Fruit fly (Drosophila melanogaster) ovary, adult (tissue): ENCODE results near the gene CG12885.
A peak's percentile ranks its signal among the peaks of the same experiment; 100 is the strongest.

Experiments
- CG17801 ChIP-seq: fragments of 200-800 bp; optimal IDR thresholded peaks from 2 replicates; lab custom pipeline; 2019; ENCODE audit warnings: missing biosample characterization, mild to moderate bottlenecking, missing genetic modification characterization, moderate library complexity; ENCODE audit not compliant: partially characterized antibody

CG12885 gene

dm6 chr3R:27553921-27554320, 33.3 kb downstream of the CG12885 start:
- TF ChIP-seq CG17801, result peak; percentile 85

dm6 chr3R:27554964-27555363, 34.3 kb downstream of the CG12885 start:
- TF ChIP-seq CG17801, result peak; percentile 63

dm6 chr3R:27555853-27556252, 35.2 kb downstream of the CG12885 start:
- no peak for TF ChIP-seq CG17801

dm6 chr3R:27556466-27556865, 35.8 kb downstream of the CG12885 start:
- no peak for TF ChIP-seq CG17801

dm6 chr3R:27556972-27557371, 36.3 kb downstream of the CG12885 start:
- no peak for TF ChIP-seq CG17801

- TF ChIP-seq CG17801, result no peak
Measured at dm6 chr3R:27557970-27558659, 37.4 kb downstream of the CG12885 start.

dm6 chr3R:27558660-27559319, 38.1 kb downstream of the CG12885 start, which contains the start of gene Klp98A:
Klp98A (minus strand) TSS chr3R:27559145.
- no peak for TF ChIP-seq CG17801

dm6 chr3R:27561114-27561513, 40.4 kb downstream of the CG12885 start, which contains the start of gene CG5646:
CG5646 (minus strand) TSS chr3R:27561319.
- peak; percentile 69 for TF ChIP-seq CG17801

- TF ChIP-seq CG17801, result no peak
Measured at dm6 chr3R:27568545-27568944, 47.9 kb downstream of the CG12885 start.

dm6 chr3R:27569706-27570105, 49.0 kb downstream of the CG12885 start:
- no peak for TF ChIP-seq CG17801

dm6 chr3R:27570692-27571091, 50.0 kb downstream of the CG12885 start:
- TF ChIP-seq CG17801, result no peak

- TF ChIP-seq CG17801, result no peak
Measured at dm6 chr3R:27579422-27579821, 58.8 kb downstream of the CG12885 start.

- no peak for TF ChIP-seq CG17801
Measured at dm6 chr3R:27580274-27581011, 59.8 kb downstream of the CG12885 start.

dm6 chr3R:27581263-27581868, 60.7 kb downstream of the CG12885 start:
- peak; percentile 66 for TF ChIP-seq CG17801

dm6 chr3R:27581890-27582487, 61.3 kb downstream of the CG12885 start, which contains the start of gene wdb:
wdb (minus strand) TSS chr3R:27582241.
- TF ChIP-seq CG17801, result no peak

dm6 chr3R:27582634-27583181, 62.0 kb downstream of the CG12885 start, which contains the start of gene pins:
pins (plus strand) TSS chr3R:27582840.
- TF ChIP-seq CG17801, result no peak
